Worm (Caenorhabditis elegans) whole organism, L4 larva: ENCODE data around the gene C14A4.9.
A peak's percentile ranks its signal among the peaks of the same experiment; 100 is the strongest.

ENCODE experiments used
- D1046.2 ChIP-seq: fragments of 200-800 bp; sonication (Bioruptor generic); IDR thresholded peaks from 2 replicates; pipeline ENCODE4 v1.3.6; 2022; ENCODE audit warnings: missing genetic modification characterization, missing compliant biosample characterization
- F44E2.7 ChIP-seq: fragments of 200-800 bp; sonication (Bioruptor generic); IDR thresholded peaks from 2 replicates; pipeline ENCODE4 v2.1.2; 2022; ENCODE audit warnings: missing genetic modification characterization, missing compliant biosample characterization
- T20F7.1 ChIP-seq: fragments of 200-800 bp; sonication (Bioruptor generic); optimal IDR thresholded peaks from 2 replicates; lab custom pipeline; 2018; ENCODE audit warnings: mild to moderate bottlenecking, missing genetic modification characterization, missing compliant biosample characterization
- T26A8.4 ChIP-seq: fragments of 200-800 bp; sonication (Bioruptor generic); IDR thresholded peaks from 2 replicates; pipeline ENCODE4 v1.3.6; 2022; ENCODE audit warnings: missing genetic modification characterization, missing compliant biosample characterization
- Y105C5A.15 ChIP-seq: fragments of 200-800 bp; sonication (Bioruptor generic); IDR thresholded peaks from 2 replicates; pipeline ENCODE4 v1.3.6; 2022; ENCODE audit warnings: missing genetic modification characterization, missing compliant biosample characterization
- Y48G9A.11 ChIP-seq: fragments of 200-800 bp; sonication (Bioruptor generic); IDR thresholded peaks from 2 replicates; pipeline ENCODE4 v1.3.6; 2022; ENCODE audit warnings: missing genetic modification reagents, missing genetic modification characterization, missing compliant biosample characterization
- ZK337.2 ChIP-seq: fragments of 200-800 bp; sonication (Bioruptor generic); IDR thresholded peaks from 2 replicates; pipeline ENCODE4 v1.3.6; 2022; ENCODE audit warnings: missing genetic modification reagents, missing genetic modification characterization, missing compliant biosample characterization
- ZK546.5 ChIP-seq, 2 experiments: sonication (generic microtip); optimal IDR thresholded peaks; 2 replicates each; lab custom pipeline; 2017; ENCODE audit warnings: missing biosample characterization in 2 of 2, missing genetic modification characterization in 2 of 2
- aha-1 ChIP-seq: fragments of 150-350 bp; peaks from one replicate; lab custom pipeline; 2014; ENCODE audit warnings: missing biosample characterization, missing genetic modification characterization
- ceh-20 ChIP-seq: fragments of 200-800 bp; sonication (Bioruptor generic); IDR thresholded peaks from 2 replicates; pipeline ENCODE4 v1.3.6; 2022; ENCODE audit warnings: missing genetic modification reagents, missing genetic modification characterization, missing compliant biosample characterization
- ceh-28 ChIP-seq: fragments of 150-350 bp; optimal IDR thresholded peaks from 2 replicates; lab custom pipeline; 2014; ENCODE audit warnings: missing biosample characterization, missing genetic modification reagents, missing genetic modification characterization
- ceh-44 ChIP-seq: fragments of 200-800 bp; sonication (Bioruptor generic); IDR thresholded peaks from 2 replicates; pipeline ENCODE4 v1.3.6; 2022; ENCODE audit warnings: missing genetic modification reagents, missing genetic modification characterization, missing compliant biosample characterization
- ceh-82 ChIP-seq: sonication (generic microtip); optimal IDR thresholded peaks from 2 replicates; lab custom pipeline; 2017; ENCODE audit warnings: missing biosample characterization, missing genetic modification characterization
- daf-12 ChIP-seq: fragments of 150-350 bp; optimal IDR thresholded peaks from 2 replicates; lab custom pipeline; 2014; ENCODE audit warnings: missing biosample characterization, missing genetic modification reagents, missing genetic modification characterization
- daf-16 ChIP-seq, 3 experiments: sonication (generic microtip); optimal IDR thresholded peaks; 2 replicates each; lab custom pipeline; 2016 to 2017; ENCODE audit warnings: missing genetic modification characterization in 3 of 3, missing genetic modification reagents in 3 of 3, mild to moderate bottlenecking in 2 of 3, missing compliant biosample characterization in 2 of 3, missing biosample characterization in 1 of 3, moderate library complexity in 1 of 3
- daf-19 ChIP-seq: fragments of 200-800 bp; sonication (Bioruptor generic); conservative IDR thresholded peaks from 2 replicates; pipeline ENCODE4 v1.3.6; 2022; ENCODE audit warnings: missing genetic modification characterization, missing compliant biosample characterization
- dmd-6 ChIP-seq: fragments of 200-800 bp; sonication (Bioruptor generic); IDR thresholded peaks from 2 replicates; pipeline ENCODE4 v1.3.6; 2022; ENCODE audit warnings: missing genetic modification reagents, missing genetic modification characterization, missing compliant biosample characterization
- egl-27 ChIP-seq: sonication (generic microtip); optimal IDR thresholded peaks from 3 replicates; lab custom pipeline; 2017; ENCODE audit warnings: missing biosample characterization, missing genetic modification reagents, missing genetic modification characterization
- hif-1 ChIP-seq, 2 experiments: sonication (generic microtip); optimal IDR thresholded peaks; 2 replicates each; lab custom pipeline; 2016 to 2017; ENCODE audit warnings: missing compliant biosample characterization in 2 of 2, missing genetic modification characterization in 2 of 2, missing genetic modification reagents in 2 of 2, missing genotype in 2 of 2, mild to moderate bottlenecking in 1 of 2
- hlh-11 ChIP-seq: fragments of 200-800 bp; sonication (Bioruptor generic); optimal IDR thresholded peaks from 2 replicates; lab custom pipeline; 2018; ENCODE audit warnings: mild to moderate bottlenecking, missing genetic modification characterization, missing compliant biosample characterization
- hlh-30 ChIP-seq: sonication (generic microtip); optimal IDR thresholded peaks from 2 replicates; lab custom pipeline; 2017; ENCODE audit warnings: antibody characterized with exemption, mild to moderate bottlenecking, missing genetic modification characterization, missing compliant biosample characterization; ENCODE audit not compliant: insufficient read depth
- lin-1 ChIP-seq: fragments of 200-800 bp; sonication (Bioruptor generic); IDR thresholded peaks from 2 replicates; pipeline ENCODE4 v1.3.6; 2022; ENCODE audit warnings: missing genetic modification reagents, missing genetic modification characterization, missing compliant biosample characterization
- lin-13 ChIP-seq: fragments of 150-350 bp; optimal IDR thresholded peaks from 2 replicates; lab custom pipeline; 2014; ENCODE audit warnings: missing biosample characterization, missing genetic modification reagents, missing genetic modification characterization
- lin-15B ChIP-seq: fragments of 150-350 bp; sonication (generic microtip); optimal IDR thresholded peaks from 3 replicates; lab custom pipeline; 2014; ENCODE audit warnings: missing biosample characterization, missing genetic modification characterization
- lin-39 ChIP-seq: fragments of 150-350 bp; optimal IDR thresholded peaks from 2 replicates; lab custom pipeline; 2014; ENCODE audit warnings: missing biosample characterization, missing genetic modification reagents, missing genetic modification characterization
- madf-5 ChIP-seq, 2 experiments: fragments of 200-800 bp; sonication (Bioruptor generic); IDR thresholded peaks; 2 replicates each; pipeline ENCODE4 v1.3.6; 2022; ENCODE audit warnings: missing compliant biosample characterization in 2 of 2, missing genetic modification characterization in 2 of 2
- madf-9 ChIP-seq: fragments of 200-800 bp; sonication (Bioruptor generic); conservative IDR thresholded peaks from 2 replicates; pipeline ENCODE4 v1.3.6; 2022; ENCODE audit warnings: missing genetic modification reagents, missing genetic modification characterization, missing compliant biosample characterization
- mdl-1 ChIP-seq, 2 experiments: fragments of 150-350 bp in 1 of 2; sonication (generic microtip) in 1 of 2; optimal IDR thresholded peaks; 2 replicates each; lab custom pipeline; 2014 to 2017; ENCODE audit warnings: missing biosample characterization in 2 of 2, missing genetic modification characterization in 2 of 2
- mdt-29 ChIP-seq: fragments of 200-800 bp; sonication (Bioruptor generic); IDR thresholded peaks from 2 replicates; pipeline ENCODE4 v1.3.6; 2022; ENCODE audit warnings: missing genetic modification reagents, missing genetic modification characterization, missing compliant biosample characterization
- mxl-2 ChIP-seq: fragments of 200-800 bp; sonication (Bioruptor generic); conservative IDR thresholded peaks from 2 replicates; pipeline ENCODE4 v1.3.6; 2022; ENCODE audit warnings: missing genetic modification reagents, missing genetic modification characterization, missing compliant biosample characterization
- mxl-3 ChIP-seq: fragments of 200-800 bp; sonication (Bioruptor generic); optimal IDR thresholded peaks from 2 replicates; lab custom pipeline; 2018; ENCODE audit warnings: mild to moderate bottlenecking, missing genetic modification characterization, missing compliant biosample characterization
- nhr-11 ChIP-seq: fragments of 150-350 bp; optimal IDR thresholded peaks from 2 replicates; lab custom pipeline; 2014; ENCODE audit warnings: missing biosample characterization, missing genetic modification characterization
- nhr-237 ChIP-seq: sonication (generic microtip); optimal IDR thresholded peaks from 2 replicates; lab custom pipeline; 2017; ENCODE audit warnings: missing biosample characterization, missing genetic modification characterization
- nhr-25 ChIP-seq: sonication (generic microtip); optimal IDR thresholded peaks from 2 replicates; lab custom pipeline; 2017; ENCODE audit warnings: missing genetic modification characterization, mild to moderate bottlenecking, missing compliant biosample characterization, antibody characterized with exemption, moderate library complexity, borderline replicate concordance; ENCODE audit not compliant: insufficient read depth
- nhr-41 ChIP-seq: fragments of 200-800 bp; sonication (Bioruptor generic); IDR thresholded peaks from 2 replicates; pipeline ENCODE4 v1.3.6; 2022; ENCODE audit warnings: missing genetic modification reagents, missing genetic modification characterization, missing compliant biosample characterization
- nhr-48 ChIP-seq: sonication (generic microtip); optimal IDR thresholded peaks from 2 replicates; lab custom pipeline; 2016; ENCODE audit warnings: mild to moderate bottlenecking, missing genetic modification characterization, missing compliant biosample characterization
- nhr-76 ChIP-seq: fragments of 150-350 bp; optimal IDR thresholded peaks from 2 replicates; lab custom pipeline; 2014; ENCODE audit warnings: missing biosample characterization, missing genetic modification characterization
- php-3 ChIP-seq: fragments of 200-800 bp; sonication (Bioruptor generic); IDR thresholded peaks from 2 replicates; pipeline ENCODE4 v1.3.6; 2022; ENCODE audit warnings: missing genetic modification reagents, missing genetic modification characterization, missing compliant biosample characterization
- pqm-1 ChIP-seq: sonication (generic microtip); optimal IDR thresholded peaks from 2 replicates; lab custom pipeline; 2017; ENCODE audit warnings: missing biosample characterization, missing genetic modification characterization
- set-16 ChIP-seq: fragments of 200-800 bp; sonication (Bioruptor generic); IDR thresholded peaks from 2 replicates; pipeline ENCODE4 v1.3.6; 2022; ENCODE audit warnings: missing genetic modification reagents, missing genetic modification characterization, missing compliant biosample characterization
- tag-97 ChIP-seq: fragments of 200-800 bp; sonication (Bioruptor generic); IDR thresholded peaks from 2 replicates; pipeline ENCODE4 v1.3.6; 2022; ENCODE audit warnings: missing genetic modification characterization, missing compliant biosample characterization
- vab-7 ChIP-seq: fragments of 200-800 bp; sonication (Bioruptor generic); IDR thresholded peaks from 2 replicates; pipeline ENCODE4 v1.3.6; 2022; ENCODE audit warnings: missing genetic modification reagents, missing genetic modification characterization, missing compliant biosample characterization
- zag-1 ChIP-seq: fragments of 150-350 bp; optimal IDR thresholded peaks from 2 replicates; lab custom pipeline; 2014; ENCODE audit warnings: missing biosample characterization, missing genetic modification characterization
- zfp-3 ChIP-seq: fragments of 200-800 bp; sonication (Bioruptor generic); conservative IDR thresholded peaks from 2 replicates; pipeline ENCODE4 v1.3.6; 2022; ENCODE audit warnings: missing genetic modification reagents, missing genetic modification characterization, missing compliant biosample characterization

The C14A4.9 gene

ce11 chrII:10557206-10557574 is 41.9 kb upstream of the C14A4.9 start (continued):
- TF ChIP-seq T20F7.1 (GFP tag; lab: Kevin White, UChicago) (peak; percentile 40), pqm-1 (peak; percentile 26), mdl-1 (tag; optimal IDR thresholded peaks at IDR 0.05; lab: Kevin White, UChicago) (peak in 1 of 2 experiments; percentile 68), nhr-25 (peak; percentile 6), D1046.2 (no peak), hif-1 (tag; optimal IDR thresholded peaks at IDR 0.05; lab: Kevin White, UChicago) (peak in 1 of 2 experiments; percentile 3), daf-16 (GFP tag; optimal IDR thresholded peaks at IDR 0.05; lab: Kevin White, UChicago) (no peak), daf-16 (tag; optimal IDR thresholded peaks at IDR 0.05; lab: Kevin White, UChicago) (peak; percentile 95), hlh-11 (tag; lab: Kevin White, UChicago) (peak; percentile 53)

ce11 chrII:10557582-10557981 is 41.6 kb upstream of the C14A4.9 start:
- 0 out of 2 replicates have a peak, but pooled peaks have one; percentile 38 for TF ChIP-seq Y48G9A.11
- TF ChIP-seq madf-5 (GFP tag; IDR thresholded peaks at IDR 0.05; lab: Robert Waterston, UW): 0 out of 4 replicates have a peak, but pooled peaks of 1 of the 2 experiments have one; percentile 63
- peak; percentile 34 for TF ChIP-seq aha-1 (tag; lab: Kevin White, UChicago)
- TF ChIP-seq, all 104 proteins: peak for 3; not testable (repeated sequence) for 101

- TF ChIP-seq zag-1 (tag; lab: Kevin White, UChicago) (no peak), nhr-41 (GFP tag; lab: Robert Waterston, UW) (no peak), hlh-30 (tag; lab: Kevin White, UChicago) (peak; percentile 66), daf-16 (GFP tag; optimal IDR thresholded peaks at IDR 0.05; lab: Kevin White, UChicago) (peak in 1 of 2 experiments; percentile 43), daf-16 (tag; optimal IDR thresholded peaks at IDR 0.05; lab: Kevin White, UChicago) (no peak), dmd-6 (no peak), nhr-11 (tag; lab: Kevin White, UChicago) (peak; percentile 87), aha-1 (tag; lab: Kevin White, UChicago) (no peak), lin-1 (GFP tag; lab: Robert Waterston, UW) (no peak), mdl-1 (tag; optimal IDR thresholded peaks at IDR 0.05; lab: Kevin White, UChicago) (peak in 1 of 2 experiments; percentile 3), mxl-3 (GFP tag; lab: Kevin White, UChicago) (peak; percentile 25), ZK546.5 (tag; optimal IDR thresholded peaks at IDR 0.05; lab: Kevin White, UChicago) (no peak)
Measured at ce11 chrII:10558345-10558744, 40.8 kb upstream of the C14A4.9 start.

- no peak for TF ChIP-seq F44E2.7 (GFP tag; lab: Robert Waterston, UW)
- peak; percentile 17; the same call in 1 of the 2 replicates for TF ChIP-seq T26A8.4 (GFP tag; lab: Robert Waterston, UW)
- TF ChIP-seq vab-7 (GFP tag; lab: Robert Waterston, UW): no peak
- TF ChIP-seq ceh-44 (GFP tag; lab: Robert Waterston, UW): no peak
- peak; percentile 72 for TF ChIP-seq php-3 (GFP tag; lab: Robert Waterston, UW)
- TF ChIP-seq hif-1 (tag; optimal IDR thresholded peaks at IDR 0.05; lab: Kevin White, UChicago): peak in 1 of 2 experiments; percentile 77
- no peak for TF ChIP-seq mxl-2
- TF ChIP-seq daf-19 (GFP tag; lab: Robert Waterston, UW): no peak
- TF ChIP-seq madf-9: peak; percentile 1; the same call in 1 of the 2 replicates
- TF ChIP-seq ceh-20 (GFP tag; lab: Robert Waterston, UW): no peak
- no peak for TF ChIP-seq lin-15B
- TF ChIP-seq zfp-3 (GFP tag; lab: Robert Waterston, UW): no peak
- no peak for TF ChIP-seq daf-16 (GFP tag; optimal IDR thresholded peaks at IDR 0.05; lab: Kevin White, UChicago)
- no peak for TF ChIP-seq daf-16 (tag; optimal IDR thresholded peaks at IDR 0.05; lab: Kevin White, UChicago)
- peak; percentile 61; the same call in 1 of the 2 replicates for TF ChIP-seq set-16
- no peak for TF ChIP-seq lin-39 (tag; lab: Kevin White, UChicago)
- no peak for TF ChIP-seq nhr-237 (tag; lab: Kevin White, UChicago)
- TF ChIP-seq ZK337.2 (GFP tag; lab: Robert Waterston, UW): no peak
- no peak for TF ChIP-seq nhr-48 (tag; lab: Kevin White, UChicago)
- no peak for TF ChIP-seq tag-97
- TF ChIP-seq Y105C5A.15 (GFP tag; lab: Robert Waterston, UW): no peak
- no peak for TF ChIP-seq nhr-76 (tag; lab: Kevin White, UChicago)
- no peak for TF ChIP-seq ceh-82 (tag; lab: Kevin White, UChicago)
- TF ChIP-seq ceh-28: no peak
- TF ChIP-seq mdt-29: peak; percentile 58; the same call in 1 of the 2 replicates
- TF ChIP-seq daf-12: no peak
- TF ChIP-seq egl-27 (tag; lab: Kevin White, UChicago): no peak
- peak in 1 of 2 experiments; percentile 84 for TF ChIP-seq mdl-1 (tag; optimal IDR thresholded peaks at IDR 0.05; lab: Kevin White, UChicago)
- no peak for TF ChIP-seq lin-13
- TF ChIP-seq ZK546.5 (tag; optimal IDR thresholded peaks at IDR 0.05; lab: Kevin White, UChicago): no peak
Measured at ce11 chrII:10558962-10559415, 40.1 kb upstream of the C14A4.9 start.
